Worm (Caenorhabditis elegans) whole organism, late embryonic: ENCODE measurements around the gene abhd-3.2.

Experiments used
- K02D7.2 ChIP-seq: sonication (generic microtip); optimal IDR thresholded peaks from 2 replicates; lab custom pipeline; 2017; ENCODE audit warnings: mild to moderate bottlenecking, missing genetic modification characterization, missing compliant biosample characterization
- K09A11.1 ChIP-seq: sonication (generic microtip); optimal IDR thresholded peaks from 2 replicates; lab custom pipeline; 2017; ENCODE audit warnings: antibody characterized with exemption, mild to moderate bottlenecking, missing genetic modification characterization, missing compliant biosample characterization; ENCODE audit not compliant: insufficient read depth
- T23F11.4 ChIP-seq: fragments of 200-800 bp; sonication (Bioruptor generic); optimal IDR thresholded peaks from 2 replicates; lab custom pipeline; 2018; ENCODE audit warnings: mild to moderate bottlenecking, missing genetic modification characterization, missing compliant biosample characterization
- ahr-1 ChIP-seq: sonication (generic microtip); optimal IDR thresholded peaks from 2 replicates; lab custom pipeline; 2016; ENCODE audit warnings: missing genetic modification characterization, missing compliant biosample characterization
- ama-1 ChIP-seq: fragments of 150-350 bp; optimal IDR thresholded peaks from 2 replicates; lab custom pipeline; 2014
- ceh-18 ChIP-seq: sonication (generic microtip); optimal IDR thresholded peaks from 2 replicates; lab custom pipeline; 2016; ENCODE audit warnings: missing genetic modification characterization, missing compliant biosample characterization
- ceh-22 ChIP-seq: sonication (generic microtip); optimal IDR thresholded peaks from 2 replicates; lab custom pipeline; 2017; ENCODE audit warnings: missing biosample characterization, missing genetic modification characterization
- ceh-30 ChIP-seq: fragments of 150-350 bp; optimal IDR thresholded peaks from 2 replicates; lab custom pipeline; 2014; ENCODE audit warnings: missing biosample characterization, missing genetic modification characterization
- ceh-31 ChIP-seq: sonication (generic microtip); optimal IDR thresholded peaks from 2 replicates; lab custom pipeline; 2016; ENCODE audit warnings: missing genetic modification characterization, missing compliant biosample characterization
- ceh-34 ChIP-seq: sonication (generic microtip); optimal IDR thresholded peaks from 2 replicates; lab custom pipeline; 2016; ENCODE audit warnings: mild to moderate bottlenecking, missing genetic modification characterization, missing compliant biosample characterization
- ceh-45 ChIP-seq: fragments of 200-800 bp; sonication (Bioruptor generic); IDR thresholded peaks from 2 replicates; pipeline ENCODE4 v1.3.6; 2022; ENCODE audit warnings: missing genetic modification reagents, missing genetic modification characterization, missing compliant biosample characterization
- ceh-48 ChIP-seq: sonication (generic microtip); optimal IDR thresholded peaks from 2 replicates; lab custom pipeline; 2016; ENCODE audit warnings: missing genetic modification characterization, inconsistent platforms, missing compliant biosample characterization
- ceh-6 ChIP-seq: fragments of 200-800 bp; sonication (Bioruptor generic); optimal IDR thresholded peaks from 2 replicates; lab custom pipeline; 2018; ENCODE audit warnings: mild to moderate bottlenecking, missing genetic modification characterization, missing compliant biosample characterization
- ceh-9 ChIP-seq: sonication (generic microtip); optimal IDR thresholded peaks from 2 replicates; lab custom pipeline; 2016; ENCODE audit warnings: mild to moderate bottlenecking, missing genetic modification characterization, inconsistent platforms, missing compliant biosample characterization
- che-1 ChIP-seq: sonication (generic microtip); optimal IDR thresholded peaks from 2 replicates; lab custom pipeline; 2016; ENCODE audit warnings: mild to moderate bottlenecking, missing genetic modification characterization, missing compliant biosample characterization
- dmd-4 ChIP-seq: sonication (generic microtip); optimal IDR thresholded peaks from 2 replicates; lab custom pipeline; 2016; ENCODE audit warnings: borderline replicate concordance, missing genetic modification characterization, missing compliant biosample characterization
- elt-4 ChIP-seq: sonication (generic microtip); optimal IDR thresholded peaks from 2 replicates; lab custom pipeline; 2016; ENCODE audit warnings: missing genetic modification characterization, missing compliant biosample characterization
- fax-1 ChIP-seq: sonication (generic microtip); optimal IDR thresholded peaks from 2 replicates; lab custom pipeline; 2016; ENCODE audit warnings: missing genotype, missing genetic modification characterization, missing compliant biosample characterization
- fkh-10 ChIP-seq: fragments of 150-350 bp; optimal IDR thresholded peaks from 2 replicates; lab custom pipeline; 2014; ENCODE audit warnings: missing biosample characterization, missing genetic modification reagents, missing genetic modification characterization
- hlh-8 ChIP-seq: sonication (generic microtip); optimal IDR thresholded peaks from 2 replicates; lab custom pipeline; 2016; ENCODE audit warnings: missing genotype, missing genetic modification characterization, missing compliant biosample characterization
- lin-11 ChIP-seq: fragments of 200-800 bp; sonication (Bioruptor generic); optimal IDR thresholded peaks from 2 replicates; lab custom pipeline; 2018; ENCODE audit warnings: mild to moderate bottlenecking, missing genetic modification characterization, missing compliant biosample characterization
- madf-2 ChIP-seq: sonication (generic microtip); optimal IDR thresholded peaks from 2 replicates; lab custom pipeline; 2017; ENCODE audit warnings: missing genetic modification characterization, missing compliant biosample characterization
- mec-3 ChIP-seq: sonication (generic microtip); optimal IDR thresholded peaks from 2 replicates; lab custom pipeline; 2016; ENCODE audit warnings: borderline replicate concordance, missing genetic modification characterization, missing compliant biosample characterization
- nfya-1 ChIP-seq: sonication (generic microtip); optimal IDR thresholded peaks from 2 replicates; lab custom pipeline; 2017; ENCODE audit warnings: missing genetic modification characterization, mild to moderate bottlenecking, missing compliant biosample characterization, antibody characterized with exemption, moderate library complexity
- nhr-232 ChIP-seq: sonication (generic microtip); optimal IDR thresholded peaks from 2 replicates; lab custom pipeline; 2016; ENCODE audit warnings: missing genetic modification characterization, missing compliant biosample characterization
- npax-4 ChIP-seq: sonication (generic microtip); optimal IDR thresholded peaks from 2 replicates; lab custom pipeline; 2016; ENCODE audit warnings: missing genetic modification characterization, missing compliant biosample characterization
- odd-2 ChIP-seq: sonication (generic microtip); optimal IDR thresholded peaks from 2 replicates; lab custom pipeline; 2017; ENCODE audit warnings: antibody characterized with exemption, mild to moderate bottlenecking, missing genetic modification characterization, missing compliant biosample characterization
- pag-3 ChIP-seq: sonication (generic microtip); optimal IDR thresholded peaks from 2 replicates; lab custom pipeline; 2016; ENCODE audit warnings: missing compliant biosample characterization, missing genetic modification characterization, borderline replicate concordance
- pat-9 ChIP-seq: fragments of 200-800 bp; sonication (Bioruptor generic); optimal IDR thresholded peaks from 2 replicates; lab custom pipeline; 2018; ENCODE audit warnings: mild to moderate bottlenecking, missing genetic modification characterization, moderate library complexity, missing compliant biosample characterization
- pax-1 ChIP-seq: fragments of 150-350 bp; optimal IDR thresholded peaks from 2 replicates; lab custom pipeline; 2014; ENCODE audit warnings: missing biosample characterization, missing genetic modification characterization
- pha-2 ChIP-seq: sonication (generic microtip); optimal IDR thresholded peaks from 2 replicates; lab custom pipeline; 2017; ENCODE audit warnings: mild to moderate bottlenecking, missing genetic modification characterization, missing compliant biosample characterization
- pha-4 ChIP-seq: fragments of 150-350 bp; optimal IDR thresholded peaks from 2 replicates; lab custom pipeline; 2018; ENCODE audit warnings: missing biosample characterization, missing genetic modification reagents, missing genetic modification characterization
- pqm-1 ChIP-seq: sonication (generic microtip); optimal IDR thresholded peaks from 2 replicates; lab custom pipeline; 2016; ENCODE audit warnings: missing genetic modification characterization, missing compliant biosample characterization
- pros-1 ChIP-seq: fragments of 150-350 bp; optimal IDR thresholded peaks from 2 replicates; lab custom pipeline; 2014; ENCODE audit warnings: missing biosample characterization, missing genetic modification reagents, missing genetic modification characterization
- ref-2 ChIP-seq: sonication (generic microtip); optimal IDR thresholded peaks from 2 replicates; lab custom pipeline; 2016; ENCODE audit warnings: missing genetic modification characterization, missing compliant biosample characterization
- rnt-1 ChIP-seq: sonication (generic microtip); optimal IDR thresholded peaks from 2 replicates; lab custom pipeline; 2016; ENCODE audit warnings: missing genetic modification characterization, missing compliant biosample characterization
- sox-2 ChIP-seq: fragments of 200-800 bp; sonication (Bioruptor generic); IDR thresholded peaks from 2 replicates; pipeline ENCODE4 v1.3.6; 2022; ENCODE audit warnings: missing genetic modification reagents, missing genetic modification characterization, missing compliant biosample characterization
- syd-9 ChIP-seq: sonication (generic microtip); optimal IDR thresholded peaks from 2 replicates; lab custom pipeline; 2016; ENCODE audit warnings: mild to moderate bottlenecking, missing genetic modification characterization, moderate library complexity, missing compliant biosample characterization
- tbx-2 ChIP-seq: sonication (generic microtip); optimal IDR thresholded peaks from 2 replicates; lab custom pipeline; 2016; ENCODE audit warnings: missing genetic modification characterization, missing compliant biosample characterization
- tbx-7 ChIP-seq: sonication (generic microtip); optimal IDR thresholded peaks from 2 replicates; lab custom pipeline; 2016; ENCODE audit warnings: missing genotype, missing genetic modification characterization, missing compliant biosample characterization
- unc-3 ChIP-seq, 2 experiments: fragments of 200-800 bp in 1 of 2; sonication (Bioruptor generic) in 1 of 2; sonication (generic microtip) in 1 of 2; conservative IDR thresholded peaks in 1 of 2; optimal IDR thresholded peaks in 1 of 2; 2 replicates each; pipeline versions ENCODE4 v1.3.6 to Lab custom; 2016 to 2022; ENCODE audit warnings: missing compliant biosample characterization in 2 of 2, missing genetic modification characterization in 2 of 2, missing genetic modification reagents in 1 of 2
- unc-42 ChIP-seq: sonication (generic microtip); optimal IDR thresholded peaks from 2 replicates; lab custom pipeline; 2016; ENCODE audit warnings: missing genotype, missing genetic modification characterization, missing compliant biosample characterization
- unc-55 ChIP-seq: sonication (generic microtip); optimal IDR thresholded peaks from 2 replicates; lab custom pipeline; 2017; ENCODE audit warnings: missing biosample characterization, missing genetic modification reagents, missing genetic modification characterization

Gene abhd-3.2

DNA sequence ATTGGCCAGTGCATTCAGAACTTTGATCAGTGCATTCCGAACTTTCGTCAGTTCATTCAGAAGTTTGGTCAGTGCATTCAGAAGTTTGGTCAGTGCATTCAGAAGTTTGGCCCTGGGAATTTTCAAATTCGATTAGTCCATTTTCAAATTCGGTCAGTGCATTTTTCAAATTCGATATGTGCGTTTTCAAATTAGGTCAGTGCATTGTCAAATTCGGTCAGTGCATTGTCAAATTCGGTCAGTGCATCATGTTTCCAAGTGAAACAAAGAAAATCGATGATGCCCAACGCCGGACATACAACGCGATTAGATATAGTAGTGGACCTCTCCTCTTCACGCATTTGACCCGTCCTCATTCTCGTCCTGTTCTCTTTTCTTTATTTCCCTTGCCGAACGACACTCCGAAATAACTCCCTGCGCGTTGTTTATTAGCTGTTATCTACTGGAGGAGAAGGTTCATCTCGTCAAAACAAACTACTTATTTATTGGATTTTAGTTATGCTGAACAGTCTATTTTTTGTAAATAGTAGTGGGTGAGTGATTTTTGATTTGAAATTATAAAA lies 23.2 kb downstream of the abhd-3.2 start, which contains the start of gene apm-3 (continued):
- TF ChIP-seq T23F11.4 (GFP tag; lab: Kevin White, UChicago) (no peak), nfya-1 (tag; lab: Kevin White, UChicago) (peak; percentile 52), pqm-1 (tag; lab: Kevin White, UChicago) (no peak), lin-11 (tag; lab: Kevin White, UChicago) (no peak)

- TF ChIP-seq ceh-31 (tag; lab: Kevin White, UChicago) (peak; percentile 70), rnt-1 (no peak), unc-42 (tag; lab: Kevin White, UChicago) (peak; percentile 75), nfya-1 (tag; lab: Kevin White, UChicago) (peak; percentile 42), tbx-2 (tag; lab: Kevin White, UChicago) (peak; percentile 10), ahr-1 (no peak), fkh-10 (GFP tag; lab: Kevin White, UChicago) (peak; percentile 12), ceh-48 (peak; percentile 41), ceh-34 (tag; lab: Kevin White, UChicago) (peak; percentile 43)
- TF ChIP-seq, all 69 proteins: peak for 7
Observed at ce11 chrX:952557-953083, 25.2 kb downstream of the abhd-3.2 start.

DNA sequence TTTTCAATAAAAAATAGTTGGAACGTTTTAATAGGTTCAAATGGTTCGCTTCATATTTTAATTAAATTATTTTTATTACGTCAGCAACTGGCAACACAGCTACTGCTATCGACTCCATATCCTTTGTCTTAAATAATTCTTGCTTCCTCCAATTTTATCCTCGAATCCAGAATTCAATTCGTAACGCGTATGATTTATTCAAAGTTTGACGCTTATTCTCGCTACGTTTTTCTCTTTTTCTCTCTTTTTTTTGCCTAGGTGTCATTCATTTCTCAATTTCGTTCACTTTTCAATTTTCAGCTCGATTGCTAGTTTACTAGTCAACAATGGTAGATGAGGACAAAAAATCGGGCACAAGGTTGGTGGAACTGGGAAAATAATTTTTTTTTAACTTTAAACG lies 27.3 kb downstream of the abhd-3.2 start, which contains the start of gene arr-1:
Gene arr-1 (plus strand): TSS at position 301 of the 400 bp plus-strand sequence.
- TF ChIP-seq ahr-1 = no peak
- TF ChIP-seq ceh-18 (tag; lab: Kevin White, UChicago) = no peak
- no peak for TF ChIP-seq ref-2
- no peak for TF ChIP-seq npax-4 (tag; lab: Kevin White, UChicago)
- no peak for TF ChIP-seq lin-11 (tag; lab: Kevin White, UChicago)
- TF ChIP-seq ceh-30 = no peak
- TF ChIP-seq ama-1 (lab: Kevin White, UChicago) = no peak
- no peak for TF ChIP-seq pha-4 (tag; lab: Kevin White, UChicago)

ce11 chrX:949466-949865 lies 28.3 kb downstream of the abhd-3.2 start:
- TF ChIP-seq pha-4 (tag; lab: Kevin White, UChicago) = no peak
- TF ChIP-seq ceh-34 (tag; lab: Kevin White, UChicago) = peak; percentile 95
- TF ChIP-seq dmd-4 (tag; lab: Kevin White, UChicago) = no peak
- TF ChIP-seq unc-3 (GFP tag; conservative IDR thresholded peaks at IDR 0.05; lab: Robert Waterston, UW) = no peak
- peak; percentile 72 for TF ChIP-seq unc-3 (tag; optimal IDR thresholded peaks at IDR 0.05; lab: Kevin White, UChicago)
- no peak for TF ChIP-seq che-1 (tag; lab: Kevin White, UChicago)
- TF ChIP-seq ceh-18 (tag; lab: Kevin White, UChicago) = peak; percentile 96
- TF ChIP-seq mec-3 (tag; lab: Kevin White, UChicago) = no peak
- TF ChIP-seq syd-9 = peak; percentile 80
- TF ChIP-seq K02D7.2 = no peak
- TF ChIP-seq ahr-1 = no peak
- TF ChIP-seq ceh-9 (tag; lab: Kevin White, UChicago) = no peak
- peak; percentile 34 for TF ChIP-seq nhr-232 (tag; lab: Kevin White, UChicago)
- peak; percentile 56 for TF ChIP-seq fax-1 (tag; lab: Kevin White, UChicago)
- TF ChIP-seq ceh-6 = peak; percentile 55
- TF ChIP-seq hlh-8 = peak; percentile 17
- peak; percentile 15 for TF ChIP-seq lin-11 (tag; lab: Kevin White, UChicago)
- TF ChIP-seq pax-1 (tag; lab: Kevin White, UChicago) = peak; percentile 58
- no peak for TF ChIP-seq odd-2
- TF ChIP-seq madf-2 = peak; percentile 49
- no peak for TF ChIP-seq ceh-45 (GFP tag; lab: Robert Waterston, UW)
- TF ChIP-seq tbx-7 = peak; percentile 0
- TF ChIP-seq K09A11.1 = peak; percentile 32
- peak; percentile 95 for TF ChIP-seq tbx-2 (tag; lab: Kevin White, UChicago)
- TF ChIP-seq pros-1 (tag; lab: Kevin White, UChicago) = peak; percentile 98
- TF ChIP-seq pha-2 (tag; lab: Kevin White, UChicago) = peak; percentile 29
- peak; percentile 28 for TF ChIP-seq ceh-22 (tag; lab: Kevin White, UChicago)
- TF ChIP-seq pat-9 (tag; lab: Kevin White, UChicago) = peak; percentile 74
- TF ChIP-seq pag-3 (tag; lab: Kevin White, UChicago) = peak; percentile 81
- peak; percentile 93 for TF ChIP-seq unc-55 (GFP tag; lab: Kevin White, UChicago)
- no peak for TF ChIP-seq elt-4
- TF ChIP-seq sox-2 (GFP tag; lab: Robert Waterston, UW) = peak; percentile 56
- TF ChIP-seq rnt-1 = peak; percentile 96
- peak; percentile 96 for TF ChIP-seq nfya-1 (tag; lab: Kevin White, UChicago)
- no peak for TF ChIP-seq ama-1 (lab: Kevin White, UChicago)
